Fruit fly (Drosophila melanogaster) whole organism, prepupa: Measurements from ENCODE around the gene CycB3.
A peak's percentile ranks its signal among the peaks of the same experiment; 100 is the strongest.

Source experiments
- Blimp-1 ChIP-seq: fragments of 200-800 bp; sonication (Bioruptor generic); optimal IDR thresholded peaks from 3 replicates; lab custom pipeline; 2017; ENCODE audit warnings: missing biosample characterization, missing genetic modification characterization, mild to moderate bottlenecking, moderate library complexity, missing genetic modification reagents
- CG10631 ChIP-seq: fragments of 200-800 bp; sonication (Bioruptor generic); optimal IDR thresholded peaks from 2 replicates; lab custom pipeline; 2016; ENCODE audit warnings: missing biosample characterization, missing genetic modification characterization
- CG10669 ChIP-seq: fragments of 200-800 bp; sonication (Bioruptor generic); optimal IDR thresholded peaks from 3 replicates; lab custom pipeline; 2018; ENCODE audit warnings: missing biosample characterization, mild to moderate bottlenecking, missing genetic modification characterization, moderate library complexity
- CG11294 ChIP-seq: fragments of 200-800 bp; sonication (Bioruptor generic); IDR thresholded peaks from 2 replicates; pipeline ENCODE4 v1.3.6; 2022; ENCODE audit warnings: missing biosample characterization, missing genetic modification characterization
- CG11902 ChIP-seq: fragments of 200-800 bp; sonication (Bioruptor generic); optimal IDR thresholded peaks from 3 replicates; lab custom pipeline; 2016; ENCODE audit warnings: missing biosample characterization, missing genetic modification characterization
- CG1621 ChIP-seq: fragments of 200-800 bp; sonication (Bioruptor generic); optimal IDR thresholded peaks from 3 replicates; lab custom pipeline; 2018; ENCODE audit warnings: missing biosample characterization, mild to moderate bottlenecking, missing genetic modification characterization
- CG16779 ChIP-seq: fragments of 200-800 bp; sonication (Bioruptor generic); optimal IDR thresholded peaks from 3 replicates; lab custom pipeline; 2017; ENCODE audit warnings: missing biosample characterization, mild to moderate bottlenecking, missing genetic modification characterization
- CG31627 ChIP-seq: fragments of 200-800 bp; sonication (Bioruptor generic); optimal IDR thresholded peaks from 3 replicates; lab custom pipeline; 2016; ENCODE audit warnings: missing biosample characterization, missing genetic modification characterization
- CG32006 ChIP-seq: fragments of 200-800 bp; sonication (Bioruptor generic); optimal IDR thresholded peaks from 3 replicates; lab custom pipeline; 2017; ENCODE audit warnings: missing biosample characterization, mild to moderate bottlenecking, missing genetic modification characterization
- CG34406 ChIP-seq: fragments of 200-800 bp; sonication (Bioruptor generic); optimal IDR thresholded peaks from 3 replicates; lab custom pipeline; 2016; ENCODE audit warnings: missing biosample characterization, missing genetic modification characterization
- CG3919 ChIP-seq: fragments of 200-800 bp; sonication (Bioruptor generic); optimal IDR thresholded peaks from 3 replicates; lab custom pipeline; 2016; ENCODE audit warnings: missing biosample characterization, missing genetic modification characterization
- CG4318 ChIP-seq: fragments of 200-800 bp; sonication (Bioruptor generic); optimal IDR thresholded peaks from 3 replicates; lab custom pipeline; 2017; ENCODE audit warnings: missing biosample characterization, mild to moderate bottlenecking, missing genetic modification characterization
- CG6163 ChIP-seq: fragments of 200-800 bp; sonication (Bioruptor generic); IDR thresholded peaks from 3 replicates; pipeline ENCODE4 v1.3.6; 2022; ENCODE audit warnings: missing biosample characterization, missing genetic modification characterization
- CG6276 ChIP-seq: fragments of 200-800 bp; sonication (Bioruptor generic); optimal IDR thresholded peaks from 2 replicates; lab custom pipeline; 2017; ENCODE audit warnings: missing biosample characterization, mild to moderate bottlenecking, missing genetic modification characterization
- CG6792 ChIP-seq: fragments of 200-800 bp; sonication (Bioruptor generic); optimal IDR thresholded peaks from 3 replicates; lab custom pipeline; 2016; ENCODE audit warnings: missing biosample characterization, missing genetic modification characterization
- CG7368 ChIP-seq: fragments of 200-800 bp; sonication (Bioruptor generic); optimal IDR thresholded peaks from 3 replicates; lab custom pipeline; 2016; ENCODE audit warnings: missing biosample characterization, missing genetic modification characterization
- CG8119 ChIP-seq: fragments of 200-800 bp; sonication (Bioruptor generic); IDR thresholded peaks from 3 replicates; pipeline ENCODE4 v1.3.6; 2022; ENCODE audit warnings: missing biosample characterization, missing genetic modification characterization
- CG9139 ChIP-seq: fragments of 200-800 bp; sonication (Bioruptor generic); optimal IDR thresholded peaks from 3 replicates; lab custom pipeline; 2017; ENCODE audit warnings: missing biosample characterization, mild to moderate bottlenecking, missing genetic modification characterization
- Eip75B ChIP-seq: fragments of 200-800 bp; sonication (Bioruptor generic); optimal IDR thresholded peaks from 3 replicates; lab custom pipeline; 2016; ENCODE audit warnings: missing biosample characterization, missing genetic modification characterization
- Eip78C ChIP-seq: fragments of 200-800 bp; sonication (Bioruptor generic); peaks from one replicate; lab custom pipeline; 2016; ENCODE audit warnings: missing biosample characterization, missing genetic modification characterization
- Eip93F ChIP-seq: fragments of 200-800 bp; sonication (Bioruptor generic); optimal IDR thresholded peaks from 2 replicates; lab custom pipeline; 2016; ENCODE audit warnings: missing biosample characterization, mild to moderate bottlenecking, missing genetic modification characterization
- Hr38 ChIP-seq: sonication (Bioruptor generic); optimal IDR thresholded peaks from 2 replicates; lab custom pipeline; 2016; ENCODE audit warnings: missing biosample characterization, missing genetic modification characterization
- Lpt ChIP-seq: fragments of 200-800 bp; sonication (Bioruptor generic); optimal IDR thresholded peaks from 3 replicates; lab custom pipeline; 2016; ENCODE audit warnings: missing biosample characterization, missing genetic modification characterization
- Met ChIP-seq: fragments of 200-800 bp; sonication (Bioruptor generic); optimal IDR thresholded peaks from 3 replicates; lab custom pipeline; 2016; ENCODE audit warnings: missing biosample characterization, missing genetic modification characterization
- OdsH ChIP-seq: fragments of 200-800 bp; sonication (Bioruptor generic); optimal IDR thresholded peaks from 3 replicates; lab custom pipeline; 2016; ENCODE audit warnings: missing biosample characterization, missing genetic modification characterization
- Sox102F ChIP-seq: fragments of 200-800 bp; sonication (Bioruptor generic); optimal IDR thresholded peaks from 2 replicates; lab custom pipeline; 2016; ENCODE audit warnings: missing biosample characterization, mild to moderate bottlenecking, missing genetic modification characterization
- Sox14 ChIP-seq: fragments of 200-800 bp; sonication (Bioruptor generic); optimal IDR thresholded peaks from 3 replicates; lab custom pipeline; 2016; ENCODE audit warnings: missing biosample characterization, missing genetic modification characterization
- Sox15 ChIP-seq: fragments of 200-800 bp; sonication (Bioruptor generic); optimal IDR thresholded peaks from 3 replicates; lab custom pipeline; 2016; ENCODE audit warnings: missing biosample characterization, missing genetic modification characterization
- achi ChIP-seq: fragments of 200-800 bp; sonication (Bioruptor generic); optimal IDR thresholded peaks from 3 replicates; lab custom pipeline; 2016; ENCODE audit warnings: missing biosample characterization, missing genetic modification characterization
- acj6 ChIP-seq: fragments of 200-800 bp; sonication (Bioruptor generic); optimal IDR thresholded peaks from 3 replicates; lab custom pipeline; 2016; ENCODE audit warnings: missing biosample characterization, missing genetic modification characterization
- dac ChIP-seq: fragments of 200-800 bp; sonication (Bioruptor generic); optimal IDR thresholded peaks from 2 replicates; lab custom pipeline; 2017; ENCODE audit warnings: missing biosample characterization, mild to moderate bottlenecking, missing genetic modification characterization
- dsx ChIP-seq: fragments of 200-800 bp; optimal IDR thresholded peaks from 3 replicates; lab custom pipeline; 2019; ENCODE audit warnings: missing biosample characterization, mild to moderate bottlenecking, missing genetic modification characterization, moderate library complexity; ENCODE audit not compliant: poor library complexity, severe bottlenecking
- esn ChIP-seq: fragments of 200-800 bp; sonication (Bioruptor generic); optimal IDR thresholded peaks from 2 replicates; lab custom pipeline; 2016; ENCODE audit warnings: missing biosample characterization, mild to moderate bottlenecking, missing genetic modification characterization, moderate library complexity
- fd85E ChIP-seq: fragments of 200-800 bp; sonication (Bioruptor generic); optimal IDR thresholded peaks from 3 replicates; lab custom pipeline; 2016; ENCODE audit warnings: missing biosample characterization, missing genetic modification characterization
- fkh ChIP-seq: fragments of 200-800 bp; sonication (Bioruptor generic); optimal IDR thresholded peaks from 3 replicates; lab custom pipeline; 2017; ENCODE audit warnings: missing biosample characterization, mild to moderate bottlenecking, missing genetic modification characterization, moderate library complexity
- lz ChIP-seq: fragments of 200-800 bp; sonication (Bioruptor generic); optimal IDR thresholded peaks from 3 replicates; lab custom pipeline; 2016; ENCODE audit warnings: missing biosample characterization, missing genetic modification characterization
- pdm3 ChIP-seq: fragments of 200-800 bp; sonication (Bioruptor generic); optimal IDR thresholded peaks from 3 replicates; lab custom pipeline; 2016; ENCODE audit warnings: missing biosample characterization, missing genetic modification characterization
- salr ChIP-seq, 2 experiments: fragments of 200-800 bp; sonication (Bioruptor generic); optimal IDR thresholded peaks; 3 replicates each; lab custom pipeline; 2016 to 2018; ENCODE audit warnings: missing biosample characterization in 2 of 2, missing genetic modification characterization in 2 of 2, mild to moderate bottlenecking in 1 of 2
- spab ChIP-seq: fragments of 200-800 bp; sonication (Bioruptor generic); optimal IDR thresholded peaks from 2 replicates; lab custom pipeline; 2017; ENCODE audit warnings: missing biosample characterization, mild to moderate bottlenecking, missing genetic modification characterization, missing genetic modification reagents
- svp ChIP-seq: fragments of 200-800 bp; sonication (Bioruptor generic); peaks from one replicate; lab custom pipeline; 2016; ENCODE audit warnings: missing biosample characterization, missing genetic modification characterization
- topi ChIP-seq: fragments of 200-800 bp; sonication (Bioruptor generic); optimal IDR thresholded peaks from 3 replicates; lab custom pipeline; 2016; ENCODE audit warnings: missing biosample characterization, missing genetic modification characterization

The CycB3 gene

dm6 chr3R:24886470-24886869 lies 15.9 kb upstream of the CycB3 start (continued):
- TF ChIP-seq spab (GFP tag; lab: Kevin White, UChicago) (no peak), svp (GFP tag; lab: Kevin White, UChicago) (peak; percentile 20), Sox14 (GFP tag; lab: Kevin White, UChicago) (no peak), Sox15 (GFP tag; lab: Kevin White, UChicago) (peak; percentile 17), topi (no peak), CG32006 (GFP tag; lab: Kevin White, UChicago) (peak; percentile 78), CG34406 (peak; percentile 63), OdsH (GFP tag; lab: Kevin White, UChicago) (peak; percentile 44), CG10669 (GFP tag; lab: Kevin White, UChicago) (no peak), CG11902 (GFP tag; lab: Kevin White, UChicago) (peak; percentile 30), Lpt (GFP tag; lab: Kevin White, UChicago) (peak; percentile 33), CG6163 (GFP tag; lab: Robert Waterston, UW) (peak; percentile 47; the same call in 1 of the 3 replicates), dsx (GFP tag; lab: Kevin White, UChicago) (no peak), CG7368 (GFP tag; lab: Kevin White, UChicago) (peak; percentile 25), Met (GFP tag; lab: Kevin White, UChicago) (no peak), fd85E (GFP tag; lab: Kevin White, UChicago) (no peak), CG1621 (tag; lab: Kevin White, UChicago) (no peak), CG8119 (peak; percentile 41; the same call in 2 of the 3 replicates), CG10631 (GFP tag; lab: Kevin White, UChicago) (no peak), fkh (GFP tag; lab: Kevin White, UChicago) (no peak), CG16779 (no peak), dac (GFP tag; lab: Kevin White, UChicago) (peak; percentile 13), acj6 (GFP tag; lab: Kevin White, UChicago) (no peak), CG6792 (GFP tag; lab: Kevin White, UChicago) (peak; percentile 22), Eip93F (GFP tag; lab: Kevin White, UChicago) (no peak), esn (no peak), CG6276 (GFP tag; lab: Kevin White, UChicago) (peak; percentile 42), Sox102F (GFP tag; lab: Kevin White, UChicago) (peak; percentile 20), Blimp-1 (GFP tag; lab: Kevin White, UChicago) (peak; percentile 5), Hr38 (GFP tag; lab: Kevin White, UChicago) (no peak), CG11294 (no peak), CG3919 (GFP tag; lab: Kevin White, UChicago) (peak; percentile 46), lz (GFP tag; lab: Kevin White, UChicago) (no peak), CG4318 (peak; percentile 62), pdm3 (peak; percentile 53), achi (peak; percentile 33), CG31627 (no peak)
- TF ChIP-seq, all 60 proteins: peak for 28

- TF ChIP-seq svp (GFP tag; lab: Kevin White, UChicago), result peak; percentile 100
- no peak for TF ChIP-seq salr (GFP tag; optimal IDR thresholded peaks at IDR 0.05; lab: Kevin White, UChicago)
- TF ChIP-seq, all 60 proteins: peak for 1
These were observed 8.0 kb upstream of the CycB3 start for dm6 chr3R:24878655-24879054.

- TF ChIP-seq CG1621 (tag; lab: Kevin White, UChicago) (peak; percentile 82), pdm3 (no peak), Eip75B (GFP tag; lab: Kevin White, UChicago) (no peak), dac (GFP tag; lab: Kevin White, UChicago) (no peak), CG9139 (no peak), Eip78C (peak; percentile 85)
These were observed 6.3 kb upstream of the CycB3 start, which contains the start of the genes CG11089 and CG31381 for dm6 chr3R:24876843-24877457. CG11089 (plus strand) TSS chr3R:24877045. CG31381 (plus strand) TSS chr3R:24877045.
